Fruit fly (Drosophila melanogaster): ENCODE data around the gene CG42232.

Gene CG42232

DNA sequence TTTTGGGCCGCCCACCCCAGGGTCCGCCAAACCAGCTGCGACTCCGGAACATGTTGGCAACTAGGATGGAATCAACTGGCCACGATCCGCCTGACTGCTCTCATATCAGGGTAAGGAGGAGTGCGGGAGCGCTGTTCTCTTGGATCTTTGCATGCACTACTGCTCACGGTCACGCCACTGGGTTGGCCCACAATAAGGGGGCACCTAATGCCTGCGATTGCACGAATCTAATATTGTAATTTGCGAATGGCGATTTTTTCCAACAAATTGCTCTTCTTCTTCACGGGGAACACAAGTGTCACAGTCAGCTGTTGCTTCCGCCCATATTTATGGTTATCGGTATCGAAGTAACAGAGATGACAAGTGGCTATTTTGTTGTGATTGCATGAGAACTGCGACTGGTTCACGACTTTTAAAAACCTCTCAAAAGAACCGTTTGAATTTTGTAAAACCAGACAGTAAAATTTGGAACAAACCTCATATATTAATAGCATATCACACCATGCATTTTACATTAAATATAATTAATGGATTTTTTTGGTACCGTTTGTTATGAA is 28.0 kb downstream of the CG42232 start, which contains the start of gene ema:
TSS of gene ema (minus strand) at position 295 of the 557 bp plus-strand sequence.
- TF ChIP-seq cyc (GFP tag; optimal IDR thresholded peaks at IDR 0.05): peak; percentile 3
- TF ChIP-seq spab (GFP tag; optimal IDR thresholded peaks at IDR 0.05): no peak
- no peak for TF ChIP-seq CG11902 (GFP tag; optimal IDR thresholded peaks at IDR 0.05)
- TF ChIP-seq CG8119 (GFP tag; IDR thresholded peaks at IDR 0.05): no peak
- TF ChIP-seq eg (GFP tag; IDR thresholded peaks at IDR 0.05): no peak
- TF ChIP-seq CG8319 (GFP tag; optimal IDR thresholded peaks at IDR 0.05): no peak
- TF ChIP-seq Gug (GFP tag; IDR thresholded peaks at IDR 0.05): no peak
- TF ChIP-seq CG6854 (GFP tag; optimal IDR thresholded peaks at IDR 0.05): peak; percentile 5
- TF ChIP-seq dsx (GFP tag; optimal IDR thresholded peaks at IDR 0.05; ENCODE audit: poor library complexity, severe bottlenecking): peak; percentile 42
- TF ChIP-seq CG6276 (GFP tag; optimal IDR thresholded peaks at IDR 0.05): no peak
- no peak for TF ChIP-seq CG3919 (GFP tag; optimal IDR thresholded peaks at IDR 0.05)
- peak; percentile 4 for TF ChIP-seq vri (GFP tag; optimal IDR thresholded peaks at IDR 0.05)
- no peak for TF ChIP-seq OdsH (GFP tag; optimal IDR thresholded peaks at IDR 0.05)
- TF ChIP-seq achi (GFP tag; optimal IDR thresholded peaks at IDR 0.05): peak; percentile 98
- TF ChIP-seq pdm3 (GFP tag; optimal IDR thresholded peaks at IDR 0.05): no peak
- TF ChIP-seq Hr39 (GFP tag; optimal IDR thresholded peaks at IDR 0.05): no peak
- no peak for TF ChIP-seq net (GFP tag; optimal IDR thresholded peaks at IDR 0.05)
- TF ChIP-seq fd59A (GFP tag; optimal IDR thresholded peaks at IDR 0.05): no peak
- TF ChIP-seq topi (GFP tag; optimal IDR thresholded peaks at IDR 0.05): no peak
- peak; percentile 14 for TF ChIP-seq lz (GFP tag; optimal IDR thresholded peaks at IDR 0.05)
- peak; percentile 3 for TF ChIP-seq CG31627 (GFP tag; optimal IDR thresholded peaks at IDR 0.05)
- TF ChIP-seq fkh (GFP tag; optimal IDR thresholded peaks at IDR 0.05): no peak
- TF ChIP-seq Eip78C (GFP tag): peak; percentile 53
- no peak for TF ChIP-seq CG6792 (GFP tag; optimal IDR thresholded peaks at IDR 0.05)
- TF ChIP-seq ss (GFP tag; optimal IDR thresholded peaks at IDR 0.05): no peak
- TF ChIP-seq esn (GFP tag; optimal IDR thresholded peaks at IDR 0.05): peak; percentile 34
- TF ChIP-seq Ets21C (GFP tag; optimal IDR thresholded peaks at IDR 0.05): no peak
- no peak for TF ChIP-seq Sox102F (GFP tag; optimal IDR thresholded peaks at IDR 0.05)
- TF ChIP-seq CG9139 (GFP tag; optimal IDR thresholded peaks at IDR 0.05): no peak

DNA sequence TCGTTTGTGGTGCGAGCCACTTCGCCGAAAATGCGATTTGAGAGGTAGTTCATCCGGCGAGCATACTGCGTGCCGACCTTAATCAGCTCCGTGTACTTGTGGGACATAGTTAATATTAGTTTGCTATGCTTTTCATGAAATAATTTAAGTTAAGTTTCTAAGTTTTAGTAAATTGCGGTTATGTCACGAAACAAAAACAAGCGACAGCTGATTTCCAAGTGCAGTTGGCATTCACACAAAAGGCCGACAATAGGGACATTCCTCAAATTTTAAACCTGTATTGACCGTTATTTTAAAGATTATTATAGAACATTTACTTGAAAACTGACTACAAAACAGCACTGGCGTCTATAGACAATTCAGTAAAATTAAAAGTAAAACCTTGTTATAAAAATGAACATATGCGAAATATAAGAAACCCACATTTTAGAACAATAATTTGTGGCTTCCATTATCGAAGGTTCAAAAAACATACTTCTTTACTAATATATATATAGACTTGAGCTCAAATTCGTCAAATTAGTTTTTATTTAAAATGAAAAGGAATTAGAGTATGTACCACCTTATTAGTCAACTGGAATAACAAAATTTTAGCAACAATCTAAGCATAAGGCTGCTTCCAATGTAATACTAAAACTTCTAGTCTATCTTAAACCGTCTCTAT is 33.0 kb downstream of the CG42232 start, which contains the start of gene mRpS33:
TSS of gene mRpS33 (minus strand) at position 224 of the 664 bp plus-strand sequence.
- TF ChIP-seq Eip78C (GFP tag) (peak; percentile 16), CG11902 (GFP tag; optimal IDR thresholded peaks at IDR 0.05) (no peak), dac (GFP tag; optimal IDR thresholded peaks at IDR 0.05) (no peak), vri (GFP tag; optimal IDR thresholded peaks at IDR 0.05) (peak; percentile 49)

DNA sequence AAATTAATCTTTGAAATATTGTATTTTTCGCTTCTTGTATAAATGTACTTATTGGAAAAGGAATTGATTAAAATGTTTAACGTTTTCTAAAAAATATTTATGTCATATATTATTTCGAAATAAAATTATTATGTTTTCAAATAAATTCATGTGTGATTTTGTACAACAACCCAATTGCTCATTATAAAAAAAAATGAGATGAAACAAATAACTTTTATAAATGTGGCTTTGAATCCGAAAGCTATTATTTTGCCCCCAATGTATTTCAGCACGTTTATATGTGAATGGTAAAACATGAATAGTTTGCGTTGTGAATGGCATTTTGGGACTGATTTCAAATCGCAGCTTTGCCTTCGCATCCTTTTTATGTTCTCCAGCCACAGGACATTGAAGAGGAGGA is 34.9 kb downstream of the CG42232 start, which contains the start of gene CG14881:
TSS of gene CG14881 (plus strand) at position 301 of the 400 bp plus-strand sequence.
- TF ChIP-seq Smox (GFP tag; optimal IDR thresholded peaks at IDR 0.05) (no peak), ss (GFP tag; optimal IDR thresholded peaks at IDR 0.05) (no peak), CG6792 (GFP tag; optimal IDR thresholded peaks at IDR 0.05) (no peak), CG31627 (GFP tag; optimal IDR thresholded peaks at IDR 0.05) (no peak), CG11762 (GFP tag; optimal IDR thresholded peaks at IDR 0.05; ENCODE audit: insufficient read depth) (no peak), Hr38 (GFP tag; optimal IDR thresholded peaks at IDR 0.05) (no peak), Eip78C (GFP tag) (no peak), CG1621 (tag; optimal IDR thresholded peaks at IDR 0.05) (no peak), CG8319 (GFP tag; optimal IDR thresholded peaks at IDR 0.05) (no peak), CG3032 (tag; optimal IDR thresholded peaks at IDR 0.05) (no peak), CG10669 (GFP tag; optimal IDR thresholded peaks at IDR 0.05) (no peak), CG6276 (GFP tag; optimal IDR thresholded peaks at IDR 0.05) (no peak)

Data from whole organism, prepupa.